Fruit fly (Drosophila melanogaster) whole organism, adult: ENCODE results near the gene Cyp4e3.

Experiments used
- CG11617 ChIP-seq: fragments of 200-800 bp; sonication (Bioruptor generic); optimal IDR thresholded peaks from 2 replicates; lab custom pipeline; 2017; ENCODE audit warnings: mild to moderate bottlenecking, missing biosample characterization, missing genetic modification reagents, missing genetic modification characterization
- CG12768 ChIP-seq: fragments of 200-800 bp; sonication (Bioruptor generic); optimal IDR thresholded peaks from 2 replicates; lab custom pipeline; 2017; ENCODE audit warnings: missing biosample characterization, missing genetic modification characterization, mild to moderate bottlenecking, moderate library complexity, missing genetic modification reagents
- CG14711 ChIP-seq: fragments of 200-800 bp; sonication (Bioruptor generic); optimal IDR thresholded peaks from 2 replicates; lab custom pipeline; 2018; ENCODE audit warnings: missing biosample characterization, mild to moderate bottlenecking, missing genetic modification characterization, moderate library complexity
- CG1620 ChIP-seq: fragments of 200-800 bp; sonication (Bioruptor generic); optimal IDR thresholded peaks from 2 replicates; lab custom pipeline; 2016; ENCODE audit warnings: missing biosample characterization, missing genetic modification characterization
- CG33017 ChIP-seq: fragments of 200-800 bp; sonication (Bioruptor generic); optimal IDR thresholded peaks from 2 replicates; lab custom pipeline; 2018; ENCODE audit warnings: missing biosample characterization, mild to moderate bottlenecking, missing genetic modification characterization, moderate library complexity
- CG5204 ChIP-seq: fragments of 200-800 bp; sonication (Bioruptor generic); optimal IDR thresholded peaks from 2 replicates; lab custom pipeline; 2016; ENCODE audit warnings: missing biosample characterization, missing genetic modification characterization
- CG7045 ChIP-seq: fragments of 200-800 bp; sonication (Bioruptor generic); optimal IDR thresholded peaks from 2 replicates; lab custom pipeline; 2017; ENCODE audit warnings: missing biosample characterization, mild to moderate bottlenecking, missing genetic modification characterization
- CG7101 ChIP-seq: fragments of 200-800 bp; sonication (Bioruptor generic); optimal IDR thresholded peaks from 2 replicates; lab custom pipeline; 2018; ENCODE audit warnings: missing biosample characterization, mild to moderate bottlenecking, missing genetic modification characterization, moderate library complexity
- Clk ChIP-seq: fragments of 200-800 bp; sonication (Bioruptor generic); optimal IDR thresholded peaks from 2 replicates; lab custom pipeline; 2017; ENCODE audit warnings: missing biosample characterization, missing genetic modification characterization
- Crg-1 ChIP-seq: fragments of 200-800 bp; sonication (Bioruptor generic); optimal IDR thresholded peaks from 2 replicates; lab custom pipeline; 2016; ENCODE audit warnings: missing biosample characterization, missing genetic modification characterization
- Hr96 ChIP-seq: fragments of 200-800 bp; sonication (Bioruptor generic); optimal IDR thresholded peaks from 2 replicates; lab custom pipeline; 2016; ENCODE audit warnings: missing biosample characterization, missing genetic modification characterization
- Mnt ChIP-seq: fragments of 200-800 bp; sonication (Bioruptor generic); optimal IDR thresholded peaks from 2 replicates; lab custom pipeline; 2016; ENCODE audit warnings: missing biosample characterization, mild to moderate bottlenecking, missing genetic modification characterization
- bab1 ChIP-seq: fragments of 200-800 bp; sonication (Bioruptor generic); optimal IDR thresholded peaks from 3 replicates; lab custom pipeline; 2019; ENCODE audit warnings: missing biosample characterization, mild to moderate bottlenecking, missing genetic modification characterization, moderate library complexity
- cic ChIP-seq: fragments of 200-800 bp; sonication (Bioruptor generic); optimal IDR thresholded peaks from 2 replicates; lab custom pipeline; 2017; ENCODE audit warnings: missing biosample characterization, mild to moderate bottlenecking, missing genetic modification characterization, moderate library complexity
- cnc ChIP-seq, 2 experiments: fragments of >200 bp; optimal IDR thresholded peaks; 2 replicates each; lab custom pipeline; 2017
- kay ChIP-seq: fragments of 200-800 bp; sonication (Bioruptor generic); peaks from one replicate; lab custom pipeline; 2016; ENCODE audit warnings: missing biosample characterization, missing genetic modification characterization, borderline replicate concordance
- ovo ChIP-seq: fragments of 200-800 bp; sonication (Bioruptor generic); optimal IDR thresholded peaks from 2 replicates; lab custom pipeline; 2016; ENCODE audit warnings: missing biosample characterization, missing genetic modification characterization
- pad ChIP-seq: fragments of 200-800 bp; sonication (Bioruptor generic); optimal IDR thresholded peaks from 3 replicates; lab custom pipeline; 2017; ENCODE audit warnings: missing biosample characterization, missing genetic modification characterization, mild to moderate bottlenecking, moderate library complexity, missing genetic modification reagents
- tj ChIP-seq: fragments of 200-800 bp; sonication (Bioruptor generic); optimal IDR thresholded peaks from 3 replicates; lab custom pipeline; 2017; ENCODE audit warnings: missing biosample characterization, mild to moderate bottlenecking, missing genetic modification characterization, moderate library complexity
- toe ChIP-seq: fragments of 200-800 bp; sonication (Bioruptor generic); optimal IDR thresholded peaks from 2 replicates; lab custom pipeline; 2016; ENCODE audit warnings: missing biosample characterization, missing genetic modification characterization

Gene Cyp4e3

dm6 chr2L:9699615-9700014 lies 50.3 kb downstream of the Cyp4e3 start, which contains the start of gene hoip:
Gene hoip, plus strand, starts transcription at chr2L:9699791.
- TF ChIP-seq toe (GFP tag; lab: Kevin White, UChicago) (no peak), pad (GFP tag; lab: Kevin White, UChicago) (no peak), Hr96 (GFP tag; lab: Kevin White, UChicago) (no peak), Mnt (GFP tag; lab: Kevin White, UChicago) (peak; percentile 99)

DNA sequence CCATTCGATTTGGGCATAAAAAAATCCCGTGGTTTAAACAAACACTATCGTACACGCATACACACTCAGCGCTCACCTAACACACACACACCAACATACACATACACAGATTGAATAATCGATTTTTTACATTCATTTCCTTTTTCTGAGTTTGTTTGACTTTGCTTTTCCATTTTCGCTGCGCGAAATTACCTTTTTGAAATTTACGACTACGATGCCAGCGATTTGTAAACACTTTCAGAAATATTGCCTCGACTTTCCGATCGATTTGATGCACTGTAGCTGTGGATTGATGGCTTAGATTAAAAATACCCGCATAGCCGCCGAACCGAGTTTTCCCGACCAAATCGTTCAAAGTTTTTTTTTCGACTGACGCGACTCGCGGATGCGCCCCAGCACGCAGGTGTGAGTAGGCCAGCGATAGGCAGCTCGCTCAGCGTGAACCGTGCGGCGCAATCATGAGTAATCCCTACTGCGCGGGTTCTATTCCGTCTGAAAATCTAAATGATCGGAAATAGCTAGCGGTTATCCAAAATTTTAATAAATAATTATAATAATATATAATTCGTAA lies 50.9 kb downstream of the Cyp4e3 start, which contains the start of gene Pka-C1:
TSS of gene Pka-C1 (minus strand) at position 375 of the 571 bp plus-strand sequence.
- TF ChIP-seq CG1620 (GFP tag; lab: Kevin White, UChicago) (peak; percentile 8), tj (GFP tag; lab: Kevin White, UChicago) (no peak), CG7101 (peak; percentile 43), CG12768 (GFP tag; lab: Kevin White, UChicago) (peak; percentile 59), Mnt (GFP tag; lab: Kevin White, UChicago) (no peak), ovo (GFP tag; lab: Kevin White, UChicago) (peak; percentile 38), Clk (GFP tag; lab: Kevin White, UChicago) (no peak), CG14711 (tag; lab: Kevin White, UChicago) (peak; percentile 25), CG33017 (peak; percentile 16)

dm6 chr2L:9698092-9698922 lies 51.6 kb downstream of the Cyp4e3 start:
- TF ChIP-seq CG33017 = peak; percentile 14
- TF ChIP-seq CG14711 (tag; lab: Kevin White, UChicago) = no peak
- no peak for TF ChIP-seq cnc (optimal IDR thresholded peaks at IDR 0.05; lab: Kevin White, UChicago)
- no peak for TF ChIP-seq CG1620 (GFP tag; lab: Kevin White, UChicago)
- TF ChIP-seq ovo (GFP tag; lab: Kevin White, UChicago) = no peak
- TF ChIP-seq Crg-1 (GFP tag; lab: Kevin White, UChicago) = no peak
- TF ChIP-seq Hr96 (GFP tag; lab: Kevin White, UChicago) = peak; percentile 31
- TF ChIP-seq CG11617 (GFP tag; lab: Kevin White, UChicago) = no peak
- TF ChIP-seq CG7101 = no peak
- TF ChIP-seq cic (GFP tag; lab: Kevin White, UChicago) = peak; percentile 32
- no peak for TF ChIP-seq CG7045 (GFP tag; lab: Kevin White, UChicago)
- TF ChIP-seq pad (GFP tag; lab: Kevin White, UChicago) = peak; percentile 77
- no peak for TF ChIP-seq CG5204 (GFP tag; lab: Kevin White, UChicago)
- TF ChIP-seq kay (GFP tag; lab: Kevin White, UChicago) = no peak
- no peak for TF ChIP-seq CG12768 (GFP tag; lab: Kevin White, UChicago)
- no peak for TF ChIP-seq toe (GFP tag; lab: Kevin White, UChicago)
- no peak for TF ChIP-seq bab1 (GFP tag; lab: Kevin White, UChicago)
- TF ChIP-seq Mnt (GFP tag; lab: Kevin White, UChicago) = no peak
- TF ChIP-seq tj (GFP tag; lab: Kevin White, UChicago) = peak; percentile 56
- TF ChIP-seq Clk (GFP tag; lab: Kevin White, UChicago) = no peak
